Fruit fly (Drosophila melanogaster) whole organism, wandering third instar larva: ENCODE results near the gene Uch-L5.

Source experiments
- Dfd ChIP-seq: fragments of >200 bp; optimal IDR thresholded peaks from 2 replicates; lab custom pipeline; 2017; ENCODE audit warnings: missing biosample characterization, missing genetic modification characterization
- Hr78 ChIP-seq: fragments of >200 bp; optimal IDR thresholded peaks from 2 replicates; lab custom pipeline; 2017; ENCODE audit warnings: missing biosample characterization, missing genetic modification characterization
- Myc ChIP-seq: fragments of >200 bp; optimal IDR thresholded peaks from 2 replicates; lab custom pipeline; 2017
- OdsH ChIP-seq: fragments of 200-800 bp; sonication (Bioruptor generic); optimal IDR thresholded peaks from 2 replicates; lab custom pipeline; 2016; ENCODE audit warnings: missing biosample characterization, mild to moderate bottlenecking, missing genetic modification characterization
- br ChIP-seq: fragments of 200-800 bp; sonication (Bioruptor generic); optimal IDR thresholded peaks from 2 replicates; lab custom pipeline; 2016; ENCODE audit warnings: missing biosample characterization, missing genetic modification characterization
- dl ChIP-seq, 2 experiments: fragments of 175-275, 200-275 bp in 1 of 2; fragments of 200-275 bp in 1 of 2; sonication (Bioruptor generic); optimal IDR thresholded peaks; lab custom pipeline; 2018; ENCODE audit warnings: mild to moderate bottlenecking in 2 of 2, missing biosample characterization in 2 of 2, missing genetic modification characterization in 2 of 2, moderate library complexity in 2 of 2; ENCODE audit not compliant: partially characterized antibody in 2 of 2, insufficient read depth in 1 of 2
- dmrt93B ChIP-seq: fragments of 200-800 bp; sonication (Bioruptor generic); optimal IDR thresholded peaks from 2 replicates; lab custom pipeline; 2018; ENCODE audit warnings: missing biosample characterization, mild to moderate bottlenecking, missing genetic modification characterization
- fru ChIP-seq: fragments of 200-800 bp; sonication (Bioruptor generic); optimal IDR thresholded peaks from 3 replicates; lab custom pipeline; 2016; ENCODE audit warnings: missing biosample characterization, mild to moderate bottlenecking, missing genetic modification characterization
- h ChIP-seq: fragments of 200-800 bp; sonication (Bioruptor generic); optimal IDR thresholded peaks from 3 replicates; lab custom pipeline; 2016; ENCODE audit warnings: missing biosample characterization, mild to moderate bottlenecking, missing genetic modification characterization
- jim ChIP-seq: fragments of 175-275, 200-325 bp; sonication (Bioruptor generic); optimal IDR thresholded peaks from 2 replicates; lab custom pipeline; 2016; ENCODE audit warnings: missing biosample characterization, mild to moderate bottlenecking, missing genetic modification characterization
- pan ChIP-seq: fragments of >200 bp; optimal IDR thresholded peaks from 2 replicates; lab custom pipeline; 2017
- psq ChIP-seq: fragments of 200-800 bp; sonication (Bioruptor generic); optimal IDR thresholded peaks from 3 replicates; lab custom pipeline; 2017; ENCODE audit warnings: missing biosample characterization, mild to moderate bottlenecking, missing genetic modification characterization, moderate library complexity
- usp ChIP-seq: fragments of >200 bp; optimal IDR thresholded peaks from 2 replicates; lab custom pipeline; 2017; ENCODE audit warnings: missing biosample characterization, missing genetic modification characterization

dm6 chr3L:9497981-9498619 is 21.3 kb upstream of the Uch-L5 start:
- TF ChIP-seq OdsH (no peak), usp (no peak), br (no peak), pan (lab: Kevin White, UChicago) (no peak), h (no peak), fru (GFP tag; lab: Kevin White, UChicago) (no peak), dmrt93B (GFP tag; lab: Kevin White, UChicago) (no peak), psq (GFP tag; lab: Kevin White, UChicago) (no peak), dl (GFP tag; optimal IDR thresholded peaks at IDR 0.05; lab: Kevin White, UChicago; ENCODE audit: insufficient read depth in 1 of 2, partially characterized antibody in 2 of 2) (no peak), Hr78 (GFP tag; lab: Kevin White, UChicago) (no peak), Myc (lab: Kevin White, UChicago) (no peak), Dfd (GFP tag; lab: Kevin White, UChicago) (no peak), jim (GFP tag; lab: Kevin White, UChicago) (no peak)
